Worm (Caenorhabditis elegans): ENCODE measurements around the gene flp-21.

ce11 chrV:7826917-7827316 is 33.8 kb downstream of the flp-21 start, which contains the start of gene mig-6:
- TF ChIP-seq klf-2 (GFP tag; conservative IDR thresholded peaks at IDR 0.05) (no peak), tab-1 (GFP tag; IDR thresholded peaks at IDR 0.05) (no peak), flt-1 (GFP tag; IDR thresholded peaks at IDR 0.05) (no peak), cog-1 (tag; optimal IDR thresholded peaks at IDR 0.05) (no peak), T22C8.4 (GFP tag; IDR thresholded peaks at IDR 0.05) (no peak), med-1 (GFP tag; optimal IDR thresholded peaks at IDR 0.05; ENCODE audit: insufficient read depth) (no peak)

All from whole organism, midembryonic.